Worm (Caenorhabditis elegans): ENCODE data around the gene F59B1.4.
"Not testable (repeated sequence)": the region's sequence is repeated elsewhere in the genome, so short reads cannot be mapped to it uniquely, and the experiment has no call there.

- TF ChIP-seq him-1, dao-5 (tag; optimal IDR thresholded peaks at IDR 0.05): not testable (repeated sequence)
Observed at ce11 chrV:3597052-3597451, 29.8 kb downstream of the F59B1.4 start, which contains the start of gene srh-212.

Data from whole organism, L4/young adult.